Fruit fly (Drosophila melanogaster) whole organism, larva: Measurements from ENCODE around the gene CG8209.

ENCODE experiments used
- noc ChIP-seq: fragments of 200-800 bp; sonication (Bioruptor generic); optimal IDR thresholded peaks from 3 replicates; lab custom pipeline; 2019; ENCODE audit warnings: missing biosample characterization, mild to moderate bottlenecking, missing genetic modification characterization, moderate library complexity

CG8209 gene

dm6 chr3L:8013001-8013864, 37.0 kb downstream of the CG8209 start:
- TF ChIP-seq noc, result no peak

- no peak for TF ChIP-seq noc
Observed at dm6 chr3L:8013865-8014216, 37.6 kb downstream of the CG8209 start.

- peak; percentile 79 for TF ChIP-seq noc
Observed at dm6 chr3L:8018665-8019070, 42.5 kb downstream of the CG8209 start.

dm6 chr3L:8024278-8025140, 48.3 kb downstream of the CG8209 start:
- peak; percentile 5 for TF ChIP-seq noc

- no peak for TF ChIP-seq noc
Observed at dm6 chr3L:8027212-8027611, 51.0 kb downstream of the CG8209 start.
